Worm (Caenorhabditis elegans) whole organism, midembryonic: Measurements from ENCODE around the gene agmo-1.

Experiments used
- T22C8.4 ChIP-seq: fragments of 200-800 bp; sonication (Bioruptor generic); IDR thresholded peaks from 2 replicates; pipeline ENCODE4 v1.3.6; 2022; ENCODE audit warnings: missing genetic modification characterization, missing compliant biosample characterization
- klf-2 ChIP-seq: fragments of 200-800 bp; sonication (Bioruptor generic); conservative IDR thresholded peaks from 2 replicates; pipeline ENCODE4 v1.3.6; 2022; ENCODE audit warnings: missing genetic modification reagents, missing genetic modification characterization, missing compliant biosample characterization
- tab-1 ChIP-seq: fragments of 200-800 bp; sonication (Bioruptor generic); IDR thresholded peaks from 2 replicates; pipeline ENCODE4 v1.3.6; 2022; ENCODE audit warnings: missing genetic modification characterization, missing compliant biosample characterization
- ztf-23 ChIP-seq: fragments of 200-800 bp; sonication (Bioruptor generic); IDR thresholded peaks from 2 replicates; pipeline ENCODE4 v1.3.6; 2022; ENCODE audit warnings: missing genetic modification reagents, missing genetic modification characterization, missing compliant biosample characterization

DNA sequence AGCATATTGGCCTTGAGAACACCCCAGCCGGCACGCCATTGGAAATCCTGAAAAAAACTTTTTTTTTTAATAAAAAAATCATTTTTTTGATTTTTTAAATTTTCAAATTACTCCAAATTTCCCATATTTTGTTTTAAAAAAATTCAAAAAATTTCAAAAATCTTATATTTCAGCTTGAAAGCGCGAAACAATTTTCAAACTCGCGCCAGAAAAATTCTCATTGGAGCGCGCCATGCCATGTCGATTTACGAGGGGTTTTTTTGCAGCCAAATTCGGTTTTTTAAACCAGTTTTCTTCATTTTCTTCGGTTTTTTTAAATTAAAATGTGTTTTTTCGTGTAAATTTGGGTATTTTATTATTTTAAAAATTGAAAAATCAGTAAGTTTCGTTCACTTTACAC is 20.8 kb upstream of the agmo-1 start:
- no peak for TF ChIP-seq klf-2 (GFP tag; lab: Robert Waterston, UW)
- no peak for TF ChIP-seq tab-1 (GFP tag; lab: Robert Waterston, UW)
- TF ChIP-seq T22C8.4: no peak
- no peak for TF ChIP-seq ztf-23 (GFP tag; lab: Robert Waterston, UW)
